Worm (Caenorhabditis elegans) whole organism, L2 larva: ENCODE data around the gene B0395.3.

Source experiments
- C34F6.9 ChIP-seq: fragments of 150-350 bp; optimal IDR thresholded peaks from 2 replicates; lab custom pipeline; 2014; ENCODE audit warnings: missing biosample characterization, missing genetic modification characterization
- F13H6.1 ChIP-seq: sonication (generic microtip); optimal IDR thresholded peaks from 2 replicates; lab custom pipeline; 2016; ENCODE audit warnings: missing genetic modification characterization, missing compliant biosample characterization
- R02D3.7 ChIP-seq: fragments of 150-350 bp; optimal IDR thresholded peaks from 2 replicates; lab custom pipeline; 2014; ENCODE audit warnings: missing biosample characterization, missing genetic modification characterization
- Y55F3AM.14 ChIP-seq: fragments of 200-800 bp; sonication (Bioruptor generic); optimal IDR thresholded peaks from 2 replicates; lab custom pipeline; 2018; ENCODE audit warnings: mild to moderate bottlenecking, missing genetic modification characterization, missing compliant biosample characterization
- ZK546.5 ChIP-seq: sonication (generic microtip); optimal IDR thresholded peaks from 2 replicates; lab custom pipeline; 2017; ENCODE audit warnings: missing biosample characterization, missing genetic modification characterization
- alr-1 ChIP-seq: fragments of 150-350 bp; optimal IDR thresholded peaks from 2 replicates; lab custom pipeline; 2014; ENCODE audit warnings: missing biosample characterization, missing genetic modification characterization
- aly-2 ChIP-seq: fragments of 150-350 bp; optimal IDR thresholded peaks from 2 replicates; lab custom pipeline; 2014; ENCODE audit warnings: missing biosample characterization, missing genetic modification characterization
- ama-1 ChIP-seq: fragments of 150-350 bp; optimal IDR thresholded peaks from 2 replicates; lab custom pipeline; 2018; ENCODE audit warnings: inconsistent platforms
- blmp-1 ChIP-seq: sonication (generic microtip); optimal IDR thresholded peaks from 2 replicates; lab custom pipeline; 2017; ENCODE audit warnings: missing genetic modification characterization, mild to moderate bottlenecking, missing compliant biosample characterization, antibody characterized with exemption, moderate library complexity; ENCODE audit not compliant: insufficient read depth
- ceh-16 ChIP-seq: fragments of 150-350 bp; optimal IDR thresholded peaks from 2 replicates; lab custom pipeline; 2014; ENCODE audit warnings: missing biosample characterization, missing genetic modification characterization
- ceh-82 ChIP-seq: fragments of 150-350 bp; optimal IDR thresholded peaks from 2 replicates; lab custom pipeline; 2014; ENCODE audit warnings: missing biosample characterization, missing genetic modification characterization
- crh-2 ChIP-seq: sonication (generic microtip); optimal IDR thresholded peaks from 2 replicates; lab custom pipeline; 2017; ENCODE audit warnings: missing biosample characterization, missing genetic modification characterization
- dmd-4 ChIP-seq: sonication (generic microtip); optimal IDR thresholded peaks from 2 replicates; lab custom pipeline; 2017; ENCODE audit warnings: missing biosample characterization, missing genetic modification characterization
- egl-27 ChIP-seq: sonication (generic microtip); optimal IDR thresholded peaks from 3 replicates; lab custom pipeline; 2017; ENCODE audit warnings: missing biosample characterization, missing genetic modification reagents, missing genetic modification characterization
- elt-1 ChIP-seq: fragments of 150-350 bp; optimal IDR thresholded peaks from 2 replicates; lab custom pipeline; 2014; ENCODE audit warnings: missing biosample characterization, missing genetic modification characterization
- elt-3 ChIP-seq: sonication (generic microtip); optimal IDR thresholded peaks from 2 replicates; lab custom pipeline; 2017; ENCODE audit warnings: missing biosample characterization, missing genetic modification characterization
- fos-1 ChIP-seq: fragments of 150-350 bp; optimal IDR thresholded peaks from 2 replicates; lab custom pipeline; 2014; ENCODE audit warnings: missing biosample characterization, missing genetic modification characterization
- gmeb-1 ChIP-seq: fragments of 150-350 bp; optimal IDR thresholded peaks from 2 replicates; lab custom pipeline; 2014; ENCODE audit warnings: missing biosample characterization, missing genetic modification characterization
- lin-11 ChIP-seq: fragments of 150-350 bp; sonication (generic microtip); optimal IDR thresholded peaks from 2 replicates; lab custom pipeline; 2014; ENCODE audit warnings: missing biosample characterization, missing genetic modification characterization, inconsistent platforms, mixed read lengths
- lin-13 ChIP-seq: fragments of 150-350 bp; optimal IDR thresholded peaks from 2 replicates; lab custom pipeline; 2014; ENCODE audit warnings: missing biosample characterization, missing genetic modification reagents, missing genetic modification characterization
- lin-39 ChIP-seq: fragments of 150-350 bp; optimal IDR thresholded peaks from 2 replicates; lab custom pipeline; 2014; ENCODE audit warnings: missing biosample characterization, missing genetic modification reagents, missing genetic modification characterization
- lsy-2 ChIP-seq, 2 experiments: fragments of 150-350 bp in 1 of 2; sonication (generic microtip) in 1 of 2; optimal IDR thresholded peaks; 2 replicates each; lab custom pipeline; 2014 to 2017; ENCODE audit warnings: missing biosample characterization in 2 of 2, missing genetic modification characterization in 2 of 2
- mab-5 ChIP-seq: fragments of 150-350 bp; optimal IDR thresholded peaks from 2 replicates; lab custom pipeline; 2014; ENCODE audit warnings: missing biosample characterization, missing genetic modification characterization
- mbf-1 ChIP-seq: sonication (generic microtip); optimal IDR thresholded peaks from 2 replicates; lab custom pipeline; 2017; ENCODE audit warnings: missing biosample characterization, missing genetic modification characterization
- mdl-1 ChIP-seq, 2 experiments: fragments of 150-350 bp in 1 of 2; sonication (generic microtip) in 1 of 2; optimal IDR thresholded peaks; 2 replicates each; lab custom pipeline; 2017; ENCODE audit warnings: missing biosample characterization in 2 of 2, missing genetic modification characterization in 2 of 2
- nhr-10 ChIP-seq: sonication (generic microtip); optimal IDR thresholded peaks from 2 replicates; lab custom pipeline; 2017; ENCODE audit warnings: missing biosample characterization, missing genetic modification characterization
- nhr-11 ChIP-seq: fragments of 150-350 bp; optimal IDR thresholded peaks from 2 replicates; lab custom pipeline; 2014; ENCODE audit warnings: missing biosample characterization, missing genetic modification characterization
- nhr-12 ChIP-seq: fragments of 150-350 bp; optimal IDR thresholded peaks from 2 replicates; lab custom pipeline; 2014; ENCODE audit warnings: missing biosample characterization, missing genetic modification characterization
- nhr-129 ChIP-seq: fragments of 150-350 bp; optimal IDR thresholded peaks from 2 replicates; lab custom pipeline; 2014; ENCODE audit warnings: missing biosample characterization, missing genetic modification characterization
- nhr-21 ChIP-seq: fragments of 150-350 bp; optimal IDR thresholded peaks from 2 replicates; lab custom pipeline; 2014; ENCODE audit warnings: missing biosample characterization, missing genetic modification characterization
- nhr-23 ChIP-seq: fragments of 150-350 bp; optimal IDR thresholded peaks from 2 replicates; lab custom pipeline; 2014; ENCODE audit warnings: missing biosample characterization, missing genetic modification reagents, missing genetic modification characterization
- nhr-237 ChIP-seq: fragments of 150-350 bp; optimal IDR thresholded peaks from 2 replicates; lab custom pipeline; 2014; ENCODE audit warnings: missing biosample characterization, missing genetic modification characterization
- nhr-25 ChIP-seq: fragments of 150-350 bp; sonication (generic microtip); optimal IDR thresholded peaks from 3 replicates; lab custom pipeline; 2014; ENCODE audit warnings: missing biosample characterization, missing genetic modification characterization
- nhr-6 ChIP-seq: fragments of 150-350 bp; optimal IDR thresholded peaks from 2 replicates; lab custom pipeline; 2014; ENCODE audit warnings: missing biosample characterization, missing genetic modification characterization
- nhr-77 ChIP-seq: fragments of 150-350 bp; optimal IDR thresholded peaks from 2 replicates; lab custom pipeline; 2014; ENCODE audit warnings: missing biosample characterization, missing genetic modification characterization
- peb-1 ChIP-seq: fragments of 150-350 bp; optimal IDR thresholded peaks from 2 replicates; lab custom pipeline; 2014; ENCODE audit warnings: missing biosample characterization, missing genetic modification characterization
- sem-4 ChIP-seq: fragments of 150-350 bp; optimal IDR thresholded peaks from 2 replicates; lab custom pipeline; 2014; ENCODE audit warnings: missing biosample characterization, missing genetic modification reagents, missing genetic modification characterization
- skn-1 ChIP-seq: sonication (generic microtip); optimal IDR thresholded peaks from 2 replicates; lab custom pipeline; 2017; ENCODE audit warnings: missing biosample characterization, missing genetic modification characterization
- sma-3 ChIP-seq: sonication (generic microtip); optimal IDR thresholded peaks from 2 replicates; lab custom pipeline; 2016; ENCODE audit warnings: missing genetic modification reagents, missing genetic modification characterization, missing compliant biosample characterization
- sma-9 ChIP-seq, 2 experiments: fragments of 150-350 bp in 1 of 2; sonication (generic microtip) in 1 of 2; optimal IDR thresholded peaks; 2 replicates each; lab custom pipeline; 2014 to 2016; ENCODE audit warnings: missing genetic modification characterization in 2 of 2, mild to moderate bottlenecking in 1 of 2, missing biosample characterization in 1 of 2, missing compliant biosample characterization in 1 of 2, missing genetic modification reagents in 1 of 2, moderate library complexity in 1 of 2
- snpc-4 ChIP-seq: fragments of 150-350 bp; optimal IDR thresholded peaks from 2 replicates; lab custom pipeline; 2014; ENCODE audit warnings: missing biosample characterization, missing genetic modification characterization
- unc-39 ChIP-seq: fragments of 150-350 bp; optimal IDR thresholded peaks from 2 replicates; lab custom pipeline; 2014; ENCODE audit warnings: missing biosample characterization, missing genetic modification characterization
- unc-55 ChIP-seq: fragments of 150-350 bp; sonication (generic microtip); optimal IDR thresholded peaks from 3 replicates; lab custom pipeline; 2014; ENCODE audit warnings: missing biosample characterization, missing genetic modification reagents, missing genetic modification characterization
- unc-62 ChIP-seq: fragments of 150-350 bp; optimal IDR thresholded peaks from 2 replicates; lab custom pipeline; 2014; ENCODE audit warnings: missing biosample characterization, missing genetic modification reagents, missing genetic modification characterization
- zag-1 ChIP-seq: fragments of 150-350 bp; optimal IDR thresholded peaks from 2 replicates; lab custom pipeline; 2014; ENCODE audit warnings: missing biosample characterization, missing genetic modification characterization
- ztf-1 ChIP-seq: fragments of 200-800 bp; sonication (Bioruptor generic); conservative IDR thresholded peaks from 2 replicates; pipeline ENCODE4 v1.3.6; 2022; ENCODE audit warnings: missing genetic modification characterization, missing compliant biosample characterization
- ztf-11 ChIP-seq: sonication (generic microtip); optimal IDR thresholded peaks from 2 replicates; lab custom pipeline; 2017; ENCODE audit warnings: missing biosample characterization, missing genetic modification characterization
- ztf-4 ChIP-seq: fragments of 150-350 bp; optimal IDR thresholded peaks from 2 replicates; lab custom pipeline; 2014; ENCODE audit warnings: missing biosample characterization, missing genetic modification characterization

The B0395.3 gene

ce11 chrX:16028980-16029379 is 11.1 kb downstream of the B0395.3 start:
- no peak for TF ChIP-seq ceh-82 (tag; lab: Kevin White, UChicago)
- no peak for TF ChIP-seq ZK546.5 (tag; lab: Kevin White, UChicago)
- no peak for TF ChIP-seq zag-1 (tag; lab: Kevin White, UChicago)
- TF ChIP-seq nhr-25 (tag; lab: Kevin White, UChicago) = no peak
- TF ChIP-seq lin-39 (tag; lab: Kevin White, UChicago) = no peak
- TF ChIP-seq R02D3.7 (tag; lab: Kevin White, UChicago) = no peak
- TF ChIP-seq ztf-4 (tag; lab: Kevin White, UChicago) = no peak
- TF ChIP-seq Y55F3AM.14 = no peak
- no peak for TF ChIP-seq mdl-1 (tag; optimal IDR thresholded peaks at IDR 0.05; lab: Kevin White, UChicago)
- TF ChIP-seq egl-27 (tag; lab: Kevin White, UChicago) = no peak
- TF ChIP-seq lin-11 = no peak
- TF ChIP-seq elt-3 (tag; lab: Kevin White, UChicago) = no peak
- TF ChIP-seq ceh-16 (tag; lab: Kevin White, UChicago) = no peak
- no peak for TF ChIP-seq aly-2
- no peak for TF ChIP-seq F13H6.1 (tag; lab: Kevin White, UChicago)
- no peak for TF ChIP-seq fos-1
- TF ChIP-seq dmd-4 (tag; lab: Kevin White, UChicago) = no peak
- TF ChIP-seq, all 48 proteins: peak for 0

ce11 chrX:16024558-16024957 is 15.5 kb downstream of the B0395.3 start:
- TF ChIP-seq nhr-6 (tag; lab: Kevin White, UChicago) (peak; percentile 47), nhr-237 (tag; lab: Kevin White, UChicago) (no peak), nhr-25 (tag; lab: Kevin White, UChicago) (no peak), nhr-129 (tag; lab: Kevin White, UChicago) (peak; percentile 75), lin-11 (peak; percentile 75), aly-2 (no peak), elt-3 (tag; lab: Kevin White, UChicago) (no peak), ama-1 (lab: Kevin White, UChicago) (no peak), skn-1 (tag; lab: Kevin White, UChicago) (peak; percentile 1), nhr-10 (tag; lab: Kevin White, UChicago) (no peak), nhr-11 (tag; lab: Kevin White, UChicago) (no peak), gmeb-1 (tag; lab: Kevin White, UChicago) (no peak), nhr-21 (tag; lab: Kevin White, UChicago) (peak; percentile 75), egl-27 (tag; lab: Kevin White, UChicago) (peak; percentile 82), snpc-4 (tag; lab: Kevin White, UChicago) (peak; percentile 89), sem-4 (peak; percentile 79), blmp-1 (tag; lab: Kevin White, UChicago) (peak; percentile 23), mab-5 (no peak), F13H6.1 (tag; lab: Kevin White, UChicago) (peak; percentile 91), C34F6.9 (tag; lab: Kevin White, UChicago) (peak; percentile 60), sma-3 (GFP tag; lab: Kevin White, UChicago) (peak; percentile 71), elt-1 (tag; lab: Kevin White, UChicago) (no peak), Y55F3AM.14 (peak; percentile 52), mdl-1 (tag; optimal IDR thresholded peaks at IDR 0.05; lab: Kevin White, UChicago) (peak; percentile 85 to 91), lin-13 (GFP tag; lab: Kevin White, UChicago) (peak; percentile 60), ztf-4 (tag; lab: Kevin White, UChicago) (no peak), ceh-82 (tag; lab: Kevin White, UChicago) (peak; percentile 43), fos-1 (peak; percentile 79), unc-39 (no peak), unc-55 (peak; percentile 69), R02D3.7 (tag; lab: Kevin White, UChicago) (no peak), ztf-1 (GFP tag; lab: Robert Waterston, UW) (no peak), lsy-2 (tag; optimal IDR thresholded peaks at IDR 0.05; lab: Kevin White, UChicago) (peak in 1 of 2 experiments; percentile 78), ZK546.5 (tag; lab: Kevin White, UChicago) (no peak), nhr-77 (tag; lab: Kevin White, UChicago) (no peak), alr-1 (no peak), nhr-23 (no peak), lin-39 (tag; lab: Kevin White, UChicago) (no peak), ceh-16 (tag; lab: Kevin White, UChicago) (no peak), ztf-11 (tag; lab: Kevin White, UChicago) (no peak), dmd-4 (tag; lab: Kevin White, UChicago) (no peak), peb-1 (tag; lab: Kevin White, UChicago) (no peak), sma-9 (GFP tag; optimal IDR thresholded peaks at IDR 0.05; lab: Kevin White, UChicago) (peak; percentile 87), sma-9 (tag; optimal IDR thresholded peaks at IDR 0.05; lab: Kevin White, UChicago) (no peak), unc-62 (GFP tag; lab: Kevin White, UChicago) (no peak), mbf-1 (tag; lab: Kevin White, UChicago) (no peak), crh-2 (peak; percentile 81), zag-1 (tag; lab: Kevin White, UChicago) (peak; percentile 84), nhr-12 (tag; lab: Kevin White, UChicago) (no peak)
- TF ChIP-seq, all 48 proteins: peak for 22
